Fruit fly (Drosophila melanogaster) whole organism, embryonic: Measurements from ENCODE around the gene Dcps.

Experiments
- CG33557 ChIP-seq: fragments of 200-800 bp; sonication (Bioruptor generic); optimal IDR thresholded peaks from 2 replicates; lab custom pipeline; 2019; ENCODE audit warnings: missing biosample characterization, mild to moderate bottlenecking, missing genetic modification characterization, moderate library complexity
- Med ChIP-seq: fragments of 200-800 bp; sonication (Bioruptor generic); peaks from one replicate; lab custom pipeline; 2016; ENCODE audit warnings: missing biosample characterization, missing genetic modification characterization, mild to moderate bottlenecking, inconsistent platforms, moderate library complexity
- zfh1 ChIP-seq: fragments of 200-800 bp; sonication (Bioruptor generic); IDR thresholded peaks from 3 replicates; pipeline ENCODE4 v1.3.6; 2022; ENCODE audit warnings: missing biosample characterization, missing genetic modification characterization

DNA sequence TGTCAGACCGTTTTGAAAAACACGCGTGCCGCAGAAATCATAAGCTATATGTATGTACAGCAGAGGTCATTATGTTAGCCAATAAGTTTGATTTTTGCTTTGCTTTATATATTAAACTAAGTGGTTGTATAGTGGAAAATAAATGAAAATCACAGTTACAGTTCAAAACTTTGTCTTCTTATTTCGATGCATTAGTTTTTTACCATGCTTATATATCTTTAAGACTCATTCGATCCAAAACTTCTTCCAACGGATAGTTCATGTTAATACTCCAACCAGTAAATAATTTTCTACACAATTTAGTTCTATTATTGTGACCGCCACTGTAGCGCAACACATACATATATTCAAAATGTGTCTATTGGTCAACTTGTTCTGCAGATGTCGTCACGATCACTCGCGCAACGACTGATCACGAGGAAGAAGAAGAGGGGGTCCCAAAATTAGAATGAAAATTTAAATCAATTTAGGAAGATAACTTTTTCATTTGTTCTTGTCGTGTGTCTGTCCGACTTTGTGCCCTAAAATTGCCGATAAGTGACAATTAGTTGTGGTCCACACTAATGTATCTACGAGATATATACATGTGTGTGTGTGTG, 49.0 kb downstream of the Dcps start:
- TF ChIP-seq CG33557 (GFP tag; lab: Kevin White, UChicago) (peak; percentile 34), zfh1 (GFP tag; lab: Robert Waterston, UW) (0 out of 3 replicates have a peak, but pooled peaks have one; percentile 56), Med (peak; percentile 90)
